Fruit fly (Drosophila melanogaster) whole organism, prepupa: ENCODE measurements around the gene GstD10.

Source experiments
- Blimp-1 ChIP-seq: fragments of 200-800 bp; sonication (Bioruptor generic); optimal IDR thresholded peaks from 3 replicates; lab custom pipeline; 2017; ENCODE audit warnings: missing biosample characterization, missing genetic modification characterization, mild to moderate bottlenecking, moderate library complexity, missing genetic modification reagents
- CG10631 ChIP-seq: fragments of 200-800 bp; sonication (Bioruptor generic); optimal IDR thresholded peaks from 2 replicates; lab custom pipeline; 2016; ENCODE audit warnings: missing biosample characterization, missing genetic modification characterization
- CG11762 ChIP-seq: fragments of 200-800 bp; sonication (Bioruptor generic); optimal IDR thresholded peaks from 3 replicates; lab custom pipeline; 2016; ENCODE audit warnings: missing biosample characterization, missing genetic modification characterization; ENCODE audit not compliant: insufficient read depth
- CG11902 ChIP-seq: fragments of 200-800 bp; sonication (Bioruptor generic); optimal IDR thresholded peaks from 3 replicates; lab custom pipeline; 2016; ENCODE audit warnings: missing biosample characterization, missing genetic modification characterization
- CG16779 ChIP-seq: fragments of 200-800 bp; sonication (Bioruptor generic); optimal IDR thresholded peaks from 3 replicates; lab custom pipeline; 2017; ENCODE audit warnings: missing biosample characterization, mild to moderate bottlenecking, missing genetic modification characterization
- CG3032 ChIP-seq: fragments of 200-800 bp; optimal IDR thresholded peaks from 2 replicates; lab custom pipeline; 2019; ENCODE audit warnings: missing biosample characterization, mild to moderate bottlenecking, missing genetic modification characterization, moderate library complexity
- CG31627 ChIP-seq: fragments of 200-800 bp; sonication (Bioruptor generic); optimal IDR thresholded peaks from 3 replicates; lab custom pipeline; 2016; ENCODE audit warnings: missing biosample characterization, missing genetic modification characterization
- CG34406 ChIP-seq: fragments of 200-800 bp; sonication (Bioruptor generic); optimal IDR thresholded peaks from 3 replicates; lab custom pipeline; 2016; ENCODE audit warnings: missing biosample characterization, missing genetic modification characterization
- CG3919 ChIP-seq: fragments of 200-800 bp; sonication (Bioruptor generic); optimal IDR thresholded peaks from 3 replicates; lab custom pipeline; 2016; ENCODE audit warnings: missing biosample characterization, missing genetic modification characterization
- CG6276 ChIP-seq: fragments of 200-800 bp; sonication (Bioruptor generic); optimal IDR thresholded peaks from 2 replicates; lab custom pipeline; 2017; ENCODE audit warnings: missing biosample characterization, mild to moderate bottlenecking, missing genetic modification characterization
- CG6808 ChIP-seq: fragments of 200-800 bp; sonication (Bioruptor generic); optimal IDR thresholded peaks from 3 replicates; lab custom pipeline; 2017; ENCODE audit warnings: missing biosample characterization, missing genetic modification characterization, mild to moderate bottlenecking, moderate library complexity, missing genetic modification reagents
- CG6854 ChIP-seq: fragments of 200-800 bp; sonication (Bioruptor generic); optimal IDR thresholded peaks from 2 replicates; lab custom pipeline; 2017; ENCODE audit warnings: missing biosample characterization, mild to moderate bottlenecking, missing genetic modification characterization
- CG7368 ChIP-seq: fragments of 200-800 bp; sonication (Bioruptor generic); optimal IDR thresholded peaks from 3 replicates; lab custom pipeline; 2016; ENCODE audit warnings: missing biosample characterization, missing genetic modification characterization
- CG8119 ChIP-seq: fragments of 200-800 bp; sonication (Bioruptor generic); IDR thresholded peaks from 3 replicates; pipeline ENCODE4 v1.3.6; 2022; ENCODE audit warnings: missing biosample characterization, missing genetic modification characterization
- CG8632 ChIP-seq: fragments of 200-800 bp; sonication (Bioruptor generic); optimal IDR thresholded peaks from 3 replicates; lab custom pipeline; 2016; ENCODE audit warnings: missing biosample characterization, missing genetic modification characterization
- CG9139 ChIP-seq: fragments of 200-800 bp; sonication (Bioruptor generic); optimal IDR thresholded peaks from 3 replicates; lab custom pipeline; 2017; ENCODE audit warnings: missing biosample characterization, mild to moderate bottlenecking, missing genetic modification characterization
- Eip75B ChIP-seq: fragments of 200-800 bp; sonication (Bioruptor generic); optimal IDR thresholded peaks from 3 replicates; lab custom pipeline; 2016; ENCODE audit warnings: missing biosample characterization, missing genetic modification characterization
- Eip78C ChIP-seq: fragments of 200-800 bp; sonication (Bioruptor generic); peaks from one replicate; lab custom pipeline; 2016; ENCODE audit warnings: missing biosample characterization, missing genetic modification characterization
- Eip93F ChIP-seq: fragments of 200-800 bp; sonication (Bioruptor generic); optimal IDR thresholded peaks from 2 replicates; lab custom pipeline; 2016; ENCODE audit warnings: missing biosample characterization, mild to moderate bottlenecking, missing genetic modification characterization
- Ets21C ChIP-seq: fragments of 200-800 bp; sonication (Bioruptor generic); optimal IDR thresholded peaks from 3 replicates; lab custom pipeline; 2016; ENCODE audit warnings: missing biosample characterization, missing genetic modification characterization
- Gug ChIP-seq: fragments of 200-800 bp; sonication (Bioruptor generic); IDR thresholded peaks from 2 replicates; pipeline ENCODE4 v1.3.6; 2022; ENCODE audit warnings: missing biosample characterization, missing genetic modification characterization
- Hr4 ChIP-seq: fragments of 200-800 bp; sonication (Bioruptor generic); optimal IDR thresholded peaks from 3 replicates; lab custom pipeline; 2016; ENCODE audit warnings: missing biosample characterization, missing genetic modification characterization
- Lpt ChIP-seq: fragments of 200-800 bp; sonication (Bioruptor generic); optimal IDR thresholded peaks from 3 replicates; lab custom pipeline; 2016; ENCODE audit warnings: missing biosample characterization, missing genetic modification characterization
- Met ChIP-seq: fragments of 200-800 bp; sonication (Bioruptor generic); optimal IDR thresholded peaks from 3 replicates; lab custom pipeline; 2016; ENCODE audit warnings: missing biosample characterization, missing genetic modification characterization
- OdsH ChIP-seq: fragments of 200-800 bp; sonication (Bioruptor generic); optimal IDR thresholded peaks from 3 replicates; lab custom pipeline; 2016; ENCODE audit warnings: missing biosample characterization, missing genetic modification characterization
- Smox ChIP-seq: fragments of 200-800 bp; sonication (Bioruptor generic); optimal IDR thresholded peaks from 3 replicates; lab custom pipeline; 2016; ENCODE audit warnings: missing biosample characterization, missing genetic modification characterization
- Sox15 ChIP-seq: fragments of 200-800 bp; sonication (Bioruptor generic); optimal IDR thresholded peaks from 3 replicates; lab custom pipeline; 2016; ENCODE audit warnings: missing biosample characterization, missing genetic modification characterization
- acj6 ChIP-seq: fragments of 200-800 bp; sonication (Bioruptor generic); optimal IDR thresholded peaks from 3 replicates; lab custom pipeline; 2016; ENCODE audit warnings: missing biosample characterization, missing genetic modification characterization
- cyc ChIP-seq: fragments of 200-800 bp; sonication (Bioruptor generic); optimal IDR thresholded peaks from 3 replicates; lab custom pipeline; 2016; ENCODE audit warnings: missing biosample characterization, missing genetic modification characterization
- dac ChIP-seq: fragments of 200-800 bp; sonication (Bioruptor generic); optimal IDR thresholded peaks from 2 replicates; lab custom pipeline; 2017; ENCODE audit warnings: missing biosample characterization, mild to moderate bottlenecking, missing genetic modification characterization
- dsx ChIP-seq: fragments of 200-800 bp; optimal IDR thresholded peaks from 3 replicates; lab custom pipeline; 2019; ENCODE audit warnings: missing biosample characterization, mild to moderate bottlenecking, missing genetic modification characterization, moderate library complexity; ENCODE audit not compliant: poor library complexity, severe bottlenecking
- eg ChIP-seq: fragments of 200-800 bp; sonication (Bioruptor generic); IDR thresholded peaks from 3 replicates; pipeline ENCODE4 v1.3.6; 2022; ENCODE audit warnings: missing biosample characterization, missing genetic modification characterization
- esn ChIP-seq: fragments of 200-800 bp; sonication (Bioruptor generic); optimal IDR thresholded peaks from 2 replicates; lab custom pipeline; 2016; ENCODE audit warnings: missing biosample characterization, mild to moderate bottlenecking, missing genetic modification characterization, moderate library complexity
- fd59A ChIP-seq: fragments of 200-800 bp; sonication (Bioruptor generic); optimal IDR thresholded peaks from 2 replicates; lab custom pipeline; 2017; ENCODE audit warnings: missing biosample characterization, mild to moderate bottlenecking, missing genetic modification characterization, missing genetic modification reagents
- fkh ChIP-seq: fragments of 200-800 bp; sonication (Bioruptor generic); optimal IDR thresholded peaks from 3 replicates; lab custom pipeline; 2017; ENCODE audit warnings: missing biosample characterization, mild to moderate bottlenecking, missing genetic modification characterization, moderate library complexity
- net ChIP-seq: fragments of 200-800 bp; sonication (Bioruptor generic); optimal IDR thresholded peaks from 3 replicates; lab custom pipeline; 2016; ENCODE audit warnings: missing biosample characterization, missing genetic modification characterization
- pdm3 ChIP-seq: fragments of 200-800 bp; sonication (Bioruptor generic); optimal IDR thresholded peaks from 3 replicates; lab custom pipeline; 2016; ENCODE audit warnings: missing biosample characterization, missing genetic modification characterization
- salr ChIP-seq, 2 experiments: fragments of 200-800 bp; sonication (Bioruptor generic); optimal IDR thresholded peaks; 3 replicates each; lab custom pipeline; 2016 to 2018; ENCODE audit warnings: missing biosample characterization in 2 of 2, missing genetic modification characterization in 2 of 2, mild to moderate bottlenecking in 1 of 2
- svp ChIP-seq: fragments of 200-800 bp; sonication (Bioruptor generic); peaks from one replicate; lab custom pipeline; 2016; ENCODE audit warnings: missing biosample characterization, missing genetic modification characterization
- topi ChIP-seq: fragments of 200-800 bp; sonication (Bioruptor generic); optimal IDR thresholded peaks from 3 replicates; lab custom pipeline; 2016; ENCODE audit warnings: missing biosample characterization, missing genetic modification characterization
- vri ChIP-seq: fragments of 200-800 bp; sonication (Bioruptor generic); optimal IDR thresholded peaks from 3 replicates; lab custom pipeline; 2016; ENCODE audit warnings: missing biosample characterization, mild to moderate bottlenecking, missing genetic modification characterization

The GstD10 gene

dm6 chr3R:12381130-12381700, 15.7 kb upstream of the GstD10 start (continued):
- peak; percentile 3 for TF ChIP-seq net (GFP tag; lab: Kevin White, UChicago)
- no peak for TF ChIP-seq Sox15 (GFP tag; lab: Kevin White, UChicago)
- TF ChIP-seq CG3032 (tag; lab: Kevin White, UChicago), result no peak
- no peak for TF ChIP-seq Met (GFP tag; lab: Kevin White, UChicago)
- no peak for TF ChIP-seq CG6854
- TF ChIP-seq CG6276, result peak; percentile 44
- TF ChIP-seq CG31627 (GFP tag; lab: Kevin White, UChicago), result no peak
- peak; percentile 66 for TF ChIP-seq CG8119 (GFP tag; lab: Robert Waterston, UW)
- peak; percentile 60 for TF ChIP-seq Eip78C
- TF ChIP-seq CG3919, result no peak
- peak; percentile 23 for TF ChIP-seq dac (GFP tag; lab: Kevin White, UChicago)
- TF ChIP-seq Gug (GFP tag; lab: Robert Waterston, UW), result 0 out of 2 replicates have a peak, but pooled peaks have one; percentile 38
- TF ChIP-seq esn (GFP tag; lab: Kevin White, UChicago), result no peak
- no peak for TF ChIP-seq CG16779
- no peak for TF ChIP-seq fkh (GFP tag; lab: Kevin White, UChicago)
- TF ChIP-seq CG11902 (GFP tag; lab: Kevin White, UChicago), result no peak
- peak; percentile 70 for TF ChIP-seq svp
- no peak for TF ChIP-seq salr (GFP tag; optimal IDR thresholded peaks at IDR 0.05; lab: Kevin White, UChicago)
- no peak for TF ChIP-seq fd59A (GFP tag; lab: Kevin White, UChicago)
- TF ChIP-seq acj6 (GFP tag; lab: Kevin White, UChicago), result no peak
- TF ChIP-seq cyc (GFP tag; lab: Kevin White, UChicago), result no peak
- no peak for TF ChIP-seq Ets21C
- TF ChIP-seq CG34406 (GFP tag; lab: Kevin White, UChicago), result no peak

- TF ChIP-seq CG8632 (GFP tag; lab: Kevin White, UChicago), result no peak
- no peak for TF ChIP-seq Blimp-1
- no peak for TF ChIP-seq Lpt (GFP tag; lab: Kevin White, UChicago)
- no peak for TF ChIP-seq CG3919
- no peak for TF ChIP-seq CG3032 (tag; lab: Kevin White, UChicago)
- TF ChIP-seq CG10631, result no peak
- TF ChIP-seq fkh (GFP tag; lab: Kevin White, UChicago), result no peak
- no peak for TF ChIP-seq acj6 (GFP tag; lab: Kevin White, UChicago)
- TF ChIP-seq Smox, result no peak
- no peak for TF ChIP-seq esn (GFP tag; lab: Kevin White, UChicago)
- TF ChIP-seq pdm3 (GFP tag; lab: Kevin White, UChicago), result no peak
Observed at dm6 chr3R:12379708-12380107, 14.2 kb upstream of the GstD10 start, which contains the start of gene GstD8. Gene GstD8 (plus strand): TSS chr3R:12380008.

- peak; percentile 84 for TF ChIP-seq vri (GFP tag; lab: Kevin White, UChicago)
- no peak for TF ChIP-seq CG3919
Observed at dm6 chr3R:12379249-12379648, 13.7 kb upstream of the GstD10 start.

dm6 chr3R:12378200-12378599, 12.7 kb upstream of the GstD10 start, which contains the start of gene GstD7:
Gene GstD7 (plus strand): TSS chr3R:12378500.
- TF ChIP-seq CG10631 (no peak), CG7368 (GFP tag; lab: Kevin White, UChicago) (no peak), net (GFP tag; lab: Kevin White, UChicago) (no peak), dsx (GFP tag; lab: Kevin White, UChicago) (no peak), CG9139 (GFP tag; lab: Kevin White, UChicago) (no peak), Hr4 (no peak), CG3919 (no peak), OdsH (GFP tag; lab: Kevin White, UChicago) (no peak), eg (GFP tag; lab: Robert Waterston, UW) (no peak), topi (no peak), CG16779 (no peak), CG6808 (no peak), esn (GFP tag; lab: Kevin White, UChicago) (no peak), CG6854 (no peak), CG34406 (GFP tag; lab: Kevin White, UChicago) (no peak), Eip75B (GFP tag; lab: Kevin White, UChicago) (no peak), Eip93F (GFP tag; lab: Kevin White, UChicago) (no peak), svp (no peak), CG11762 (no peak), Eip78C (no peak)
